Worm (Caenorhabditis elegans): ENCODE data around the gene tcer-1.

ce11 chrII:7073537-7073913 lies 23.7 kb upstream of the tcer-1 start, which contains the start of gene kat-1:
- TF ChIP-seq flt-1 (GFP tag; IDR thresholded peaks at IDR 0.05) (no peak), tab-1 (GFP tag; IDR thresholded peaks at IDR 0.05) (no peak), T22C8.4 (GFP tag; IDR thresholded peaks at IDR 0.05) (no peak), ref-1 (GFP tag; conservative IDR thresholded peaks at IDR 0.05) (no peak)

All from whole organism, midembryonic.